Worm (Caenorhabditis elegans): Measurements from ENCODE around the gene C06A1.3.

DNA sequence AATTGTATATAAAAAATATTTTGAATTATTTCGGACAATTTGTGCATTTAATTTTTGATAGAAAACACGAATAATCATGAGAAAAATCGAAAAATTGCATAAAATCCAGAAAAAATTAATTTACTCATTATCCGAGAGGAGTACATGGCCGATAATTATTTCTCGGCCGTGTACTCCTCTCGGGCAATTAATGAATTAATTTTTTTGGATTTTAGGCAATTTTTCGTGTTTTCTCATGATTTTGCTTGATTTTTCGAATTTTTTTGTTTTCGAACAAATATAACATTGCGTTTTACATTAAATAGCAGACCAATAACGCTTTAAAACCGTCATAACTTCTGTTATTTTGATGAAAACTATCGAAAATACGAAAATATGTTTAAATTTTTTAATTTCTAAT is 34.1 kb upstream of the C06A1.3 start:
- TF ChIP-seq dao-5 (tag; optimal IDR thresholded peaks at IDR 0.05) (no peak), him-1 (tag; optimal IDR thresholded peaks at IDR 0.05) (peak; percentile 71)
